Worm (Caenorhabditis elegans) whole organism, young adult: Measurements from ENCODE around the gene ttr-42.

Experiments used
- B0261.1 ChIP-seq: sonication (generic microtip); optimal IDR thresholded peaks from 2 replicates; lab custom pipeline; 2016; ENCODE audit warnings: mild to moderate bottlenecking, missing genetic modification characterization, moderate library complexity, missing compliant biosample characterization
- B0336.3 ChIP-seq: fragments of 200-800 bp; sonication (Bioruptor generic); IDR thresholded peaks from 2 replicates; pipeline ENCODE4 v1.3.6; 2022; ENCODE audit warnings: missing genetic modification characterization, missing compliant biosample characterization
- C06A6.2 ChIP-seq: fragments of 200-800 bp; sonication (Bioruptor generic); conservative IDR thresholded peaks from 2 replicates; pipeline ENCODE4 v1.3.6; 2022; ENCODE audit warnings: missing genetic modification characterization, missing compliant biosample characterization
- C17E4.6 ChIP-seq: fragments of 200-800 bp; sonication (Bioruptor generic); IDR thresholded peaks from 2 replicates; pipeline ENCODE4 v1.3.6; 2022; ENCODE audit warnings: missing genetic modification reagents, missing genetic modification characterization, missing compliant biosample characterization
- D2030.7 ChIP-seq: fragments of 200-800 bp; sonication (Bioruptor generic); IDR thresholded peaks from 2 replicates; pipeline ENCODE4 v1.3.6; 2022; ENCODE audit warnings: missing genetic modification reagents, missing genetic modification characterization, missing compliant biosample characterization
- F22D6.2 ChIP-seq: sonication (generic microtip); optimal IDR thresholded peaks from 2 replicates; lab custom pipeline; 2016; ENCODE audit warnings: mild to moderate bottlenecking, missing genetic modification characterization, missing compliant biosample characterization
- F49E8.2 ChIP-seq: sonication (generic microtip); optimal IDR thresholded peaks from 3 replicates; lab custom pipeline; 2017; ENCODE audit warnings: missing genetic modification characterization, mild to moderate bottlenecking, missing compliant biosample characterization, antibody characterized with exemption, moderate library complexity; ENCODE audit not compliant: insufficient read depth
- F52B5.7 ChIP-seq: sonication (generic microtip); optimal IDR thresholded peaks from 2 replicates; lab custom pipeline; 2016; ENCODE audit warnings: mild to moderate bottlenecking, missing genetic modification characterization, missing compliant biosample characterization
- F57A8.1 ChIP-seq: fragments of 200-800 bp; sonication (Bioruptor generic); optimal IDR thresholded peaks from 2 replicates; lab custom pipeline; 2018; ENCODE audit warnings: mild to moderate bottlenecking, missing genetic modification characterization, moderate library complexity, missing compliant biosample characterization
- T07F8.4 ChIP-seq: sonication (generic microtip); optimal IDR thresholded peaks from 2 replicates; lab custom pipeline; 2016; ENCODE audit warnings: mild to moderate bottlenecking, missing genetic modification characterization, moderate library complexity, missing compliant biosample characterization
- T26A5.8 ChIP-seq: sonication (generic microtip); optimal IDR thresholded peaks from 2 replicates; lab custom pipeline; 2016; ENCODE audit warnings: missing genetic modification characterization, missing compliant biosample characterization
- Y53F4B.3 ChIP-seq: fragments of 200-800 bp; sonication (Bioruptor generic); IDR thresholded peaks from 2 replicates; pipeline ENCODE4 v1.3.6; 2022; ENCODE audit warnings: missing genetic modification reagents, missing genetic modification characterization, missing compliant biosample characterization
- Y53G8AR.9 ChIP-seq: fragments of 200-800 bp; sonication (Bioruptor generic); conservative IDR thresholded peaks from 2 replicates; pipeline ENCODE4 v1.3.6; 2022; ENCODE audit warnings: missing genetic modification reagents, missing genetic modification characterization, missing compliant biosample characterization
- Y79H2A.3 ChIP-seq: fragments of 200-800 bp; sonication (Bioruptor generic); conservative IDR thresholded peaks from 2 replicates; pipeline ENCODE4 v1.3.6; 2022; ENCODE audit warnings: missing genetic modification reagents, missing genetic modification characterization, missing compliant biosample characterization
- ZK185.1 ChIP-seq: sonication (generic microtip); optimal IDR thresholded peaks from 2 replicates; lab custom pipeline; 2016; ENCODE audit warnings: mild to moderate bottlenecking, missing genetic modification characterization, missing compliant biosample characterization; ENCODE audit not compliant: poor library complexity, severe bottlenecking
- akir-1 ChIP-seq: fragments of 200-800 bp; sonication (Bioruptor generic); optimal IDR thresholded peaks from 2 replicates; lab custom pipeline; 2018; ENCODE audit warnings: mild to moderate bottlenecking, missing genetic modification characterization, moderate library complexity, missing compliant biosample characterization
- aptf-2 ChIP-seq: fragments of 200-800 bp; sonication (Bioruptor generic); conservative IDR thresholded peaks from 2 replicates; pipeline ENCODE4 v1.3.6; 2022; ENCODE audit warnings: missing genetic modification reagents, missing genetic modification characterization, missing compliant biosample characterization
- attf-6 ChIP-seq: fragments of 200-800 bp; sonication (Bioruptor generic); IDR thresholded peaks from 2 replicates; pipeline ENCODE4 v1.3.6; 2022; ENCODE audit warnings: missing genetic modification reagents, missing genetic modification characterization, missing compliant biosample characterization
- bed-1 ChIP-seq: fragments of 200-800 bp; sonication (Bioruptor generic); IDR thresholded peaks from 2 replicates; pipeline ENCODE4 v1.3.6; 2022; ENCODE audit warnings: missing genetic modification reagents, missing genetic modification characterization, missing compliant biosample characterization
- cebp-2 ChIP-seq: fragments of 200-800 bp; sonication (Bioruptor generic); IDR thresholded peaks from 2 replicates; pipeline ENCODE4 v1.3.6; 2022; ENCODE audit warnings: missing genetic modification characterization, missing compliant biosample characterization
- dpl-1 ChIP-seq: fragments of 150-350 bp; optimal IDR thresholded peaks from 2 replicates; lab custom pipeline; 2014; ENCODE audit warnings: missing biosample characterization, missing genetic modification reagents, missing genetic modification characterization
- efl-1 ChIP-seq: fragments of 150-350 bp; optimal IDR thresholded peaks from 2 replicates; lab custom pipeline; 2014; ENCODE audit warnings: missing biosample characterization, missing genetic modification reagents, missing genetic modification characterization
- ekl-4 ChIP-seq: fragments of 200-800 bp; sonication (Bioruptor generic); IDR thresholded peaks from 2 replicates; pipeline ENCODE4 v1.3.6; 2022; ENCODE audit warnings: missing genetic modification reagents, missing genetic modification characterization, missing compliant biosample characterization
- gei-17 ChIP-seq: fragments of 200-800 bp; sonication (Bioruptor generic); optimal IDR thresholded peaks from 2 replicates; lab custom pipeline; 2018; ENCODE audit warnings: mild to moderate bottlenecking, missing genetic modification characterization, missing compliant biosample characterization
- hmg-1.2 ChIP-seq: fragments of 200-800 bp; sonication (Bioruptor generic); IDR thresholded peaks from 2 replicates; pipeline ENCODE4 v1.3.6; 2022; ENCODE audit warnings: missing genetic modification reagents, missing genetic modification characterization, missing compliant biosample characterization
- let-526 ChIP-seq: fragments of 200-800 bp; sonication (Bioruptor generic); IDR thresholded peaks from 2 replicates; pipeline ENCODE4 v1.3.6; 2022; ENCODE audit warnings: missing genetic modification reagents, missing genetic modification characterization, missing compliant biosample characterization
- let-607 ChIP-seq, 2 experiments: fragments of 200-800 bp in 1 of 2; sonication (Bioruptor generic) in 1 of 2; sonication (generic microtip) in 1 of 2; optimal IDR thresholded peaks; 2 replicates each; lab custom pipeline; 2016 to 2018; ENCODE audit warnings: mild to moderate bottlenecking in 2 of 2, missing compliant biosample characterization in 2 of 2, missing genetic modification characterization in 2 of 2, moderate library complexity in 2 of 2, missing genotype in 1 of 2
- lin-40 ChIP-seq: sonication (generic microtip); optimal IDR thresholded peaks from 2 replicates; lab custom pipeline; 2016; ENCODE audit warnings: missing genetic modification characterization, mild to moderate bottlenecking, missing compliant biosample characterization, missing genotype, missing genetic modification reagents
- lir-1 ChIP-seq: fragments of 200-800 bp; sonication (Bioruptor generic); conservative IDR thresholded peaks from 2 replicates; pipeline ENCODE4 v1.3.6; 2022; ENCODE audit warnings: missing genetic modification reagents, missing genetic modification characterization, missing compliant biosample characterization
- lsl-1 ChIP-seq: fragments of 200-800 bp; sonication (Bioruptor generic); optimal IDR thresholded peaks from 2 replicates; lab custom pipeline; 2018; ENCODE audit warnings: mild to moderate bottlenecking, missing genetic modification characterization, moderate library complexity, missing compliant biosample characterization
- lsy-27 ChIP-seq: sonication (generic microtip); optimal IDR thresholded peaks from 2 replicates; lab custom pipeline; 2017; ENCODE audit warnings: missing genetic modification characterization, mild to moderate bottlenecking, missing compliant biosample characterization, antibody characterized with exemption, missing genotype, borderline replicate concordance; ENCODE audit not compliant: insufficient read depth
- madf-10 ChIP-seq: sonication (generic microtip); optimal IDR thresholded peaks from 2 replicates; lab custom pipeline; 2016; ENCODE audit warnings: mild to moderate bottlenecking, missing genetic modification characterization, missing compliant biosample characterization
- madf-3 ChIP-seq: fragments of 200-800 bp; sonication (Bioruptor generic); IDR thresholded peaks from 2 replicates; pipeline ENCODE4 v1.3.6; 2022; ENCODE audit warnings: missing genetic modification reagents, missing genetic modification characterization, missing compliant biosample characterization
- mes-4 ChIP-seq: sonication (generic microtip); optimal IDR thresholded peaks from 2 replicates; lab custom pipeline; 2016; ENCODE audit warnings: missing genotype, missing genetic modification characterization, missing compliant biosample characterization
- nfyb-1 ChIP-seq: fragments of 200-800 bp; sonication (Bioruptor generic); IDR thresholded peaks from 2 replicates; pipeline ENCODE4 v1.3.6; 2022; ENCODE audit warnings: missing genetic modification reagents, missing genetic modification characterization, missing compliant biosample characterization
- nhr-120 ChIP-seq: fragments of 200-800 bp; sonication (Bioruptor generic); IDR thresholded peaks from 2 replicates; pipeline ENCODE4 v1.3.6; 2022; ENCODE audit warnings: missing genetic modification characterization, missing compliant biosample characterization
- pbrm-1 ChIP-seq: fragments of 200-800 bp; sonication (Bioruptor generic); IDR thresholded peaks from 2 replicates; pipeline ENCODE4 v1.3.6; 2022; ENCODE audit warnings: missing genetic modification reagents, missing genetic modification characterization, missing compliant biosample characterization
- rcor-1 ChIP-seq: fragments of 200-800 bp; sonication (Bioruptor generic); IDR thresholded peaks from 2 replicates; pipeline ENCODE4 v1.3.6; 2022; ENCODE audit warnings: missing genetic modification reagents, missing genetic modification characterization, missing compliant biosample characterization
- sdz-38 ChIP-seq: sonication (generic microtip); optimal IDR thresholded peaks from 2 replicates; lab custom pipeline; 2016; ENCODE audit warnings: missing genotype, missing genetic modification characterization, missing compliant biosample characterization
- snpc-1.3 ChIP-seq: sonication (generic microtip); optimal IDR thresholded peaks from 2 replicates; lab custom pipeline; 2017; ENCODE audit warnings: missing genetic modification characterization, mild to moderate bottlenecking, missing compliant biosample characterization, antibody characterized with exemption, moderate library complexity, missing genotype, missing genetic modification reagents; ENCODE audit not compliant: insufficient read depth
- tbp1 ChIP-seq: fragments of 200-800 bp; sonication (Bioruptor generic); optimal IDR thresholded peaks from 2 replicates; lab custom pipeline; 2018; ENCODE audit warnings: mild to moderate bottlenecking, missing genetic modification characterization, missing compliant biosample characterization
- tbx-9 ChIP-seq: sonication (generic microtip); optimal IDR thresholded peaks from 2 replicates; lab custom pipeline; 2016; ENCODE audit warnings: borderline replicate concordance, missing genetic modification characterization, inconsistent platforms, missing compliant biosample characterization
- zfh-2 ChIP-seq: fragments of 200-800 bp; sonication (Bioruptor generic); conservative IDR thresholded peaks from 2 replicates; pipeline ENCODE4 v1.3.6; 2022; ENCODE audit warnings: missing genetic modification reagents, missing genetic modification characterization, missing compliant biosample characterization
- ztf-25 ChIP-seq: fragments of 200-800 bp; sonication (Bioruptor generic); IDR thresholded peaks from 2 replicates; pipeline ENCODE4 v1.3.6; 2022; ENCODE audit warnings: missing genetic modification reagents, missing genetic modification characterization, missing compliant biosample characterization
- ztf-28 ChIP-seq: fragments of 200-800 bp; sonication (Bioruptor generic); IDR thresholded peaks from 2 replicates; pipeline ENCODE4 v1.3.6; 2022; ENCODE audit warnings: missing genetic modification reagents, missing genetic modification characterization, missing compliant biosample characterization
- ztf-3 ChIP-seq: fragments of 200-800 bp; sonication (Bioruptor generic); optimal IDR thresholded peaks from 2 replicates; lab custom pipeline; 2018; ENCODE audit warnings: mild to moderate bottlenecking, missing genetic modification characterization, missing compliant biosample characterization

The ttr-42 gene

ce11 chrX:2577442-2577841 lies at the start of gene ttr-42:
Gene ttr-42, plus strand, starts transcription at chrX:2577742.
- no peak for TF ChIP-seq aptf-2 (GFP tag; lab: Robert Waterston, UW)
- TF ChIP-seq nhr-120, result no peak
- TF ChIP-seq tbx-9 (tag; lab: Kevin White, UChicago), result no peak

- TF ChIP-seq akir-1 (GFP tag; lab: Kevin White, UChicago) (no peak), F49E8.2 (no peak), sdz-38 (tag; lab: Kevin White, UChicago) (no peak), dpl-1 (GFP tag; lab: Kevin White, UChicago) (no peak), nfyb-1 (GFP tag; lab: Robert Waterston, UW) (peak; percentile 81), F22D6.2 (tag; lab: Kevin White, UChicago) (peak; percentile 10), ztf-25 (GFP tag; lab: Robert Waterston, UW) (no peak), Y79H2A.3 (GFP tag; lab: Robert Waterston, UW) (no peak), snpc-1.3 (tag; lab: Kevin White, UChicago) (peak; percentile 31), T07F8.4 (no peak), nhr-120 (0 out of 2 replicates have a peak, but pooled peaks have one; percentile 16), ZK185.1 (tag; lab: Kevin White, UChicago) (no peak), C06A6.2 (no peak), T26A5.8 (tag; lab: Kevin White, UChicago) (peak; percentile 39), let-526 (GFP tag; lab: Robert Waterston, UW) (peak; percentile 45; the same call in 1 of the 2 replicates), tbp1 (GFP tag; lab: Kevin White, UChicago) (peak; percentile 93), pbrm-1 (GFP tag; lab: Robert Waterston, UW) (0 out of 2 replicates have a peak, but pooled peaks have one; percentile 36), ztf-3 (GFP tag; lab: Kevin White, UChicago) (no peak), bed-1 (GFP tag; lab: Robert Waterston, UW) (no peak), efl-1 (GFP tag; lab: Kevin White, UChicago) (no peak), cebp-2 (GFP tag; lab: Robert Waterston, UW) (0 out of 2 replicates have a peak, but pooled peaks have one; percentile 50), zfh-2 (GFP tag; lab: Robert Waterston, UW) (peak; percentile 69), Y53G8AR.9 (GFP tag; lab: Robert Waterston, UW) (no peak), lsl-1 (GFP tag; lab: Kevin White, UChicago) (no peak), rcor-1 (GFP tag; lab: Robert Waterston, UW) (0 out of 2 replicates have a peak, but pooled peaks have one; percentile 36), C17E4.6 (GFP tag; lab: Robert Waterston, UW) (no peak), gei-17 (GFP tag; lab: Kevin White, UChicago) (no peak), let-607 (tag; optimal IDR thresholded peaks at IDR 0.05; lab: Kevin White, UChicago) (peak in 1 of 2 experiments; percentile 47), B0261.1 (tag; lab: Kevin White, UChicago) (peak; percentile 89), ekl-4 (GFP tag; lab: Robert Waterston, UW) (no peak), madf-3 (GFP tag; lab: Robert Waterston, UW) (0 out of 2 replicates have a peak, but pooled peaks have one; percentile 65), madf-10 (peak; percentile 53), Y53F4B.3 (GFP tag; lab: Robert Waterston, UW) (no peak), mes-4 (tag; lab: Kevin White, UChicago) (peak; percentile 54), lin-40 (tag; lab: Kevin White, UChicago) (peak; percentile 33), attf-6 (GFP tag; lab: Robert Waterston, UW) (0 out of 2 replicates have a peak, but pooled peaks have one; percentile 26), lsy-27 (tag; lab: Kevin White, UChicago) (no peak), D2030.7 (peak; percentile 66), ztf-28 (GFP tag; lab: Robert Waterston, UW) (no peak), F57A8.1 (GFP tag; lab: Kevin White, UChicago) (no peak), B0336.3 (peak; percentile 33; the same call in 1 of the 2 replicates), hmg-1.2 (GFP tag; lab: Robert Waterston, UW) (peak; percentile 69), F52B5.7 (tag; lab: Kevin White, UChicago) (no peak), lir-1 (GFP tag; lab: Robert Waterston, UW) (no peak)
These were observed 49.7 kb upstream of the ttr-42 start for ce11 chrX:2527877-2528276.
